Fruit fly (Drosophila melanogaster): ENCODE measurements around the gene CG13008.
A peak's percentile ranks its signal among the peaks of the same experiment; 100 is the strongest.

The CG13008 gene

DNA sequence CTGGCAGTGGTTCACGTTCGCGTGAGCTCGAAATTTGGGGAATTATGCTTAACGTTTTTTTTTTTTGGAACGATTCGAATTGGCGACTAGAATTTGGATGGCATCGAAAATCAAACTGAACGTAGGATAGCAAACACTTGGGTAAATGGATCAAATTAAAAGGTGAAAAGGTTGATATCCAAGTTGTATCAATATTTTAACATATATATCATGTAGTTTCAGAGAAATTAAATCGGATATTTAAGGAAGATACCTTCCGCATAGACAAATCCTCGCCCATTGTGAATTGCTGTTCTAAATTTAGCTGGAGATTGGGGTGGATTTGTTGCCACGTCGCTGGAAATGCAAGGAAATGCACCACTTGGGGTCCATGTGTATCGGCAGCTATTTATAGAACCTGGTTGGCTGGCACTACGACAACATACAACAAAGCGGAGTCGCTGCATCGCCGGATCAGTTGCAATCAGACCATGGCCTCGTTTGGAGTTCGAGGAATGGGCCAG is 32.2 kb upstream of the CG13008 start, which contains the start of the genes CG13010 and sing:
TSS of gene CG13010 (minus strand) at position 101 of the 503 bp plus-strand sequence.
TSS of gene sing (plus strand) at position 453 of the 503 bp plus-strand sequence.
- TF ChIP-seq Sp1 (GFP tag; optimal IDR thresholded peaks at IDR 0.05) (no peak), psq (GFP tag; optimal IDR thresholded peaks at IDR 0.05) (no peak), Myc (optimal IDR thresholded peaks at IDR 0.05) (no peak), rgr (GFP tag; optimal IDR thresholded peaks at IDR 0.05) (no peak), GATAd (GFP tag; optimal IDR thresholded peaks at IDR 0.05) (no peak)

dm6 chrX:16683765-16684164 is 27.3 kb upstream of the CG13008 start, which contains the start of gene Axs:
Gene Axs (minus strand): TSS chrX:16683895.
- TF ChIP-seq lola (GFP tag; optimal IDR thresholded peaks at IDR 0.05): no peak
- TF ChIP-seq sv (GFP tag; optimal IDR thresholded peaks at IDR 0.05): no peak
- peak; percentile 56 for TF ChIP-seq N (GFP tag; optimal IDR thresholded peaks at IDR 0.05)
- no peak for TF ChIP-seq Vsx2 (GFP tag; optimal IDR thresholded peaks at IDR 0.05; ENCODE audit: partially characterized antibody)
- no peak for TF ChIP-seq Hr83 (GFP tag; optimal IDR thresholded peaks at IDR 0.05; ENCODE audit: poor library complexity, severe bottlenecking)
- no peak for TF ChIP-seq HLH106 (tag; optimal IDR thresholded peaks at IDR 0.05)
- no peak for TF ChIP-seq tai (GFP tag; optimal IDR thresholded peaks at IDR 0.05)
- no peak for TF ChIP-seq CG9705 (GFP tag; optimal IDR thresholded peaks at IDR 0.05)
- TF ChIP-seq woc (GFP tag; optimal IDR thresholded peaks at IDR 0.05): no peak
- peak; percentile 6 for TF ChIP-seq Dif (GFP tag; optimal IDR thresholded peaks at IDR 0.05; ENCODE audit: partially characterized antibody)
- no peak for TF ChIP-seq CG32264 (GFP tag; optimal IDR thresholded peaks at IDR 0.05)
- no peak for TF ChIP-seq Abd-B (GFP tag; optimal IDR thresholded peaks at IDR 0.05)
- peak in 1 of 2 experiments; percentile 5 for TF ChIP-seq foxo (GFP tag; optimal IDR thresholded peaks at IDR 0.05)
- TF ChIP-seq ey (GFP tag; optimal IDR thresholded peaks at IDR 0.05): no peak
- peak; percentile 75 for TF ChIP-seq Myc (optimal IDR thresholded peaks at IDR 0.05)
- no peak for TF ChIP-seq OdsH (GFP tag; optimal IDR thresholded peaks at IDR 0.05)
- TF ChIP-seq Hr78 (GFP tag; optimal IDR thresholded peaks at IDR 0.05): no peak
- no peak for TF ChIP-seq CrebA (GFP tag; optimal IDR thresholded peaks at IDR 0.05; ENCODE audit: borderline replicate concordance)
- no peak for TF ChIP-seq Sp1 (GFP tag; optimal IDR thresholded peaks at IDR 0.05)
- TF ChIP-seq h (GFP tag; optimal IDR thresholded peaks at IDR 0.05): no peak
- TF ChIP-seq Jra (GFP tag; optimal IDR thresholded peaks at IDR 0.05): peak; percentile 55
- TF ChIP-seq dsf (GFP tag; optimal IDR thresholded peaks at IDR 0.05; ENCODE audit: borderline replicate concordance): no peak

- TF ChIP-seq lola (GFP tag; optimal IDR thresholded peaks at IDR 0.05): no peak
- no peak for TF ChIP-seq Dif (GFP tag; optimal IDR thresholded peaks at IDR 0.05; ENCODE audit: partially characterized antibody)
- TF ChIP-seq fru (GFP tag; optimal IDR thresholded peaks at IDR 0.05): no peak
- no peak for TF ChIP-seq h (GFP tag; optimal IDR thresholded peaks at IDR 0.05)
- no peak for TF ChIP-seq Vsx2 (GFP tag; optimal IDR thresholded peaks at IDR 0.05; ENCODE audit: partially characterized antibody)
- TF ChIP-seq woc (GFP tag; optimal IDR thresholded peaks at IDR 0.05): no peak
- no peak for TF ChIP-seq Hr78 (GFP tag; optimal IDR thresholded peaks at IDR 0.05)
- TF ChIP-seq Abd-B (GFP tag; optimal IDR thresholded peaks at IDR 0.05): no peak
- no peak for TF ChIP-seq brk (GFP tag; optimal IDR thresholded peaks at IDR 0.05)
- no peak for TF ChIP-seq OdsH (GFP tag; optimal IDR thresholded peaks at IDR 0.05)
- no peak for TF ChIP-seq jim (GFP tag; optimal IDR thresholded peaks at IDR 0.05)
- TF ChIP-seq N (GFP tag; optimal IDR thresholded peaks at IDR 0.05): no peak
- no peak for TF ChIP-seq Rel (GFP tag; optimal IDR thresholded peaks at IDR 0.05)
- TF ChIP-seq Rel (tag; optimal IDR thresholded peaks at IDR 0.05): no peak
- no peak for TF ChIP-seq psq (GFP tag; optimal IDR thresholded peaks at IDR 0.05)
- no peak for TF ChIP-seq HLH106 (tag; optimal IDR thresholded peaks at IDR 0.05)
- no peak for TF ChIP-seq CG9705 (GFP tag; optimal IDR thresholded peaks at IDR 0.05)
- TF ChIP-seq dl (GFP tag; optimal IDR thresholded peaks at IDR 0.05; ENCODE audit: insufficient read depth in 1 of 2, partially characterized antibody in 2 of 2): no peak
- TF ChIP-seq usp (GFP tag; optimal IDR thresholded peaks at IDR 0.05): no peak
- TF ChIP-seq GATAd (GFP tag; optimal IDR thresholded peaks at IDR 0.05): no peak
- TF ChIP-seq foxo (GFP tag; optimal IDR thresholded peaks at IDR 0.05): no peak
Observed at dm6 chrX:16687400-16688105, 23.6 kb upstream of the CG13008 start.

DNA sequence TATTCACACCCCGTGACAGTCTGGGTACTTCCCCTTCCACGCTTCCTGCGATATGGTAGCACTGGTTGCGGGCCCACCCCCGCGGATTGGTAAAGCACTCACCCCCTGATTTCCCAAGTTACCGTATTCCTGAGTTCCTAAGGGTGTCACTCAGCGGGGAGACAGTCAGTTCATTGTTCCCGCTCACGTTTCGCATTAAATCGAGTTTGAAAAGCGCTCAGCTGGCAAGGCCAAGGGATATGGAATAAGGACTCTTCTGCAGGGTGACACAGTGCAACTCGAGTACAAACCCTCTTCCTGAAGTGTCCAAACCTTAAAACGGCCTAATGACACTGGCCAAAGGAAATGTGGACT is 23.0 kb upstream of the CG13008 start:
- TF ChIP-seq Rel (GFP tag; optimal IDR thresholded peaks at IDR 0.05): no peak
- peak; percentile 50 for TF ChIP-seq Rel (tag; optimal IDR thresholded peaks at IDR 0.05)
- no peak for TF ChIP-seq OdsH (GFP tag; optimal IDR thresholded peaks at IDR 0.05)
